In genomic region chr2L:20787271-20787791, dm6 we compare ENCODE assay signal across 1 fruit fly cellular context.
TF ChIP-seq lines count a peak whose summit lies in the region.

Pomp (plus strand) TSS chr2L:20787656.

TF ChIP-seq in whole organism, embryonic, 481 proteins besides CTCF, POLR2A, EP300 and RAD21 (continued from another document and continues in another):
- TF ChIP-seq sim (GFP tag; IDR thresholded peaks at IDR 0.05; lab: Robert Waterston, UW) = peak; percentile 80
- peak; percentile 71 for TF ChIP-seq lbe (GFP tag; optimal IDR thresholded peaks at IDR 0.05; lab: Kevin White, UChicago)
- no peak for TF ChIP-seq CG10431 (GFP tag; optimal IDR thresholded peaks at IDR 0.05; lab: Kevin White, UChicago)
- peak; percentile 70 for TF ChIP-seq CG13123 (GFP tag; optimal IDR thresholded peaks at IDR 0.05; lab: Kevin White, UChicago)
- TF ChIP-seq org-1 (GFP tag; optimal IDR thresholded peaks at IDR 0.05; lab: Kevin White, UChicago) = peak; percentile 74
- peak; percentile 68 for TF ChIP-seq onecut (GFP tag; IDR thresholded peaks at IDR 0.05; lab: Robert Waterston, UW)
- peak; percentile 93 for TF ChIP-seq lab (GFP tag; optimal IDR thresholded peaks at IDR 0.05; lab: Kevin White, UChicago)
- TF ChIP-seq CG15073 (GFP tag; optimal IDR thresholded peaks at IDR 0.05; lab: Kevin White, UChicago) = peak; percentile 23
- TF ChIP-seq Pdp1 (GFP tag; optimal IDR thresholded peaks at IDR 0.05; lab: Kevin White, UChicago) = peak; percentile 58 to 64
- TF ChIP-seq pan (optimal IDR thresholded peaks at IDR 0.05; lab: Kevin White, UChicago) = peak in 1 of 2 experiments; percentile 5
- peak in 1 of 2 experiments; percentile 91 for TF ChIP-seq pan (GFP tag; optimal IDR thresholded peaks at IDR 0.05 in 1 of 2, IDR thresholded peaks at IDR 0.05 in 1 of 2)
- TF ChIP-seq tx (GFP tag; optimal IDR thresholded peaks at IDR 0.05; lab: Kevin White, UChicago) = peak; percentile 44
- peak; percentile 88 for TF ChIP-seq Gug (GFP tag; IDR thresholded peaks at IDR 0.05; lab: Robert Waterston, UW)
- peak; percentile 61 for TF ChIP-seq CG3065 (GFP tag; optimal IDR thresholded peaks at IDR 0.05; lab: Kevin White, UChicago)
- peak; percentile 80; the same call in 1 of the 2 replicates for TF ChIP-seq klu (GFP tag; IDR thresholded peaks at IDR 0.05; lab: Robert Waterston, UW)
- peak; percentile 71 for TF ChIP-seq CG13424 (tag; optimal IDR thresholded peaks at IDR 0.05; lab: Kevin White, UChicago)
- TF ChIP-seq CG2202 (tag; optimal IDR thresholded peaks at IDR 0.05; lab: Kevin White, UChicago) = peak; percentile 61
- peak; percentile 95 for TF ChIP-seq Dref (GFP tag; IDR thresholded peaks at IDR 0.05; lab: Robert Waterston, UW)
- TF ChIP-seq ase (GFP tag; IDR thresholded peaks at IDR 0.05; lab: Robert Waterston, UW) = peak; percentile 86
- peak; percentile 80 for TF ChIP-seq corto (GFP tag; optimal IDR thresholded peaks at IDR 0.05; lab: Kevin White, UChicago)
- TF ChIP-seq CG1832 (GFP tag; optimal IDR thresholded peaks at IDR 0.05; lab: Kevin White, UChicago) = no peak
- TF ChIP-seq sqz (GFP tag; optimal IDR thresholded peaks at IDR 0.05; lab: Kevin White, UChicago) = peak; percentile 37
- TF ChIP-seq en (GFP tag; optimal IDR thresholded peaks at IDR 0.05; lab: Kevin White, UChicago) = peak; percentile 9
- TF ChIP-seq Side (GFP tag; optimal IDR thresholded peaks at IDR 0.05; lab: Kevin White, UChicago) = peak; percentile 57
- peak; percentile 65 for TF ChIP-seq sens-2 (GFP tag; IDR thresholded peaks at IDR 0.05; lab: Robert Waterston, UW)
- no peak for TF ChIP-seq ham (GFP tag; IDR thresholded peaks at IDR 0.05; lab: Robert Waterston, UW)
- TF ChIP-seq MBD-R2 (GFP tag; IDR thresholded peaks at IDR 0.05; lab: Robert Waterston, UW) = peak; percentile 81
- TF ChIP-seq CG13894 (tag; optimal IDR thresholded peaks at IDR 0.05; lab: Kevin White, UChicago) = peak; percentile 81
- peak; percentile 78 for TF ChIP-seq al (GFP tag; IDR thresholded peaks at IDR 0.05; lab: Robert Waterston, UW)
- TF ChIP-seq CG15514 (GFP tag; optimal IDR thresholded peaks at IDR 0.05; lab: Kevin White, UChicago) = peak; percentile 88
- TF ChIP-seq CG7839 (tag; optimal IDR thresholded peaks at IDR 0.05; lab: Kevin White, UChicago) = peak; percentile 88
- no peak for TF ChIP-seq her (GFP tag; optimal IDR thresholded peaks at IDR 0.05; lab: Kevin White, UChicago)
- peak; percentile 84 for TF ChIP-seq CG7372 (GFP tag; IDR thresholded peaks at IDR 0.05; lab: Robert Waterston, UW)
- peak; percentile 68 for TF ChIP-seq Deaf1 (tag; optimal IDR thresholded peaks at IDR 0.05; lab: Kevin White, UChicago)
- peak; percentile 89 for TF ChIP-seq H15 (GFP tag; IDR thresholded peaks at IDR 0.05; lab: Robert Waterston, UW)
- peak; percentile 69 for TF ChIP-seq CrebB (tag; optimal IDR thresholded peaks at IDR 0.05; lab: Kevin White, UChicago)
- TF ChIP-seq CG8388 (GFP tag; optimal IDR thresholded peaks at IDR 0.05; lab: Kevin White, UChicago) = peak; percentile 84
- no peak; the same call in 1 of the 2 replicates for TF ChIP-seq hbn (GFP tag; IDR thresholded peaks at IDR 0.05; lab: Robert Waterston, UW; ENCODE audit: partially characterized antibody)
- peak; percentile 88 for TF ChIP-seq CG12391 (tag; optimal IDR thresholded peaks at IDR 0.05; lab: Kevin White, UChicago)
- TF ChIP-seq ro (GFP tag; IDR thresholded peaks at IDR 0.05; lab: Robert Waterston, UW) = peak; percentile 66
- peak; percentile 81 for TF ChIP-seq CG11093 (GFP tag; IDR thresholded peaks at IDR 0.05; lab: Robert Waterston, UW)
- TF ChIP-seq NC2α (GFP tag; optimal IDR thresholded peaks at IDR 0.05; lab: Kevin White, UChicago) = no peak
- TF ChIP-seq Bgb (GFP tag; IDR thresholded peaks at IDR 0.05; lab: Robert Waterston, UW; ENCODE audit: partially characterized antibody) = peak; percentile 71; the same call in 1 of the 2 replicates
- TF ChIP-seq Chrac-16 (GFP tag; optimal IDR thresholded peaks at IDR 0.05; lab: Kevin White, UChicago) = peak; percentile 79
- peak; percentile 59 for TF ChIP-seq CG31365 (tag; optimal IDR thresholded peaks at IDR 0.05; lab: Kevin White, UChicago)
- TF ChIP-seq CG6175 (GFP tag; IDR thresholded peaks at IDR 0.05; lab: Robert Waterston, UW) = peak; percentile 83
- TF ChIP-seq Doc2 (GFP tag; IDR thresholded peaks at IDR 0.05; lab: Robert Waterston, UW) = no peak; the same call in 1 of the 2 replicates
- peak; percentile 68 for TF ChIP-seq CG15696 (tag; optimal IDR thresholded peaks at IDR 0.05; lab: Kevin White, UChicago)
- TF ChIP-seq CG10321 (GFP tag; IDR thresholded peaks at IDR 0.05; lab: Robert Waterston, UW) = peak; percentile 60
- peak; percentile 84 for TF ChIP-seq CG14710 (tag; optimal IDR thresholded peaks at IDR 0.05; lab: Kevin White, UChicago)
- TF ChIP-seq MESR4 (GFP tag; optimal IDR thresholded peaks at IDR 0.05; lab: Kevin White, UChicago) = peak; percentile 78
- TF ChIP-seq CG43689 (GFP tag; IDR thresholded peaks at IDR 0.05; lab: Robert Waterston, UW) = 0 out of 2 replicates have a peak, but pooled peaks have one; percentile 18
- peak; percentile 78 for TF ChIP-seq CG3726 (GFP tag; IDR thresholded peaks at IDR 0.05; lab: Robert Waterston, UW)
- TF ChIP-seq fd96Cb (tag; optimal IDR thresholded peaks at IDR 0.05; lab: Kevin White, UChicago) = peak; percentile 88
- peak; percentile 87 for TF ChIP-seq Xbp1 (GFP tag; optimal IDR thresholded peaks at IDR 0.05; lab: Kevin White, UChicago)
- TF ChIP-seq sens (GFP tag; lab: Kevin White, UChicago) = peak; percentile 80
- TF ChIP-seq cas (GFP tag; IDR thresholded peaks at IDR 0.05; lab: Robert Waterston, UW) = 0 out of 2 replicates have a peak, but pooled peaks have one; percentile 52
- peak; percentile 88 for TF ChIP-seq esg (GFP tag; conservative IDR thresholded peaks at IDR 0.05; lab: Robert Waterston, UW)
- peak; percentile 81; the same call in 2 of the 3 replicates for TF ChIP-seq Dbx (GFP tag; IDR thresholded peaks at IDR 0.05; lab: Robert Waterston, UW)
- peak; percentile 80 for TF ChIP-seq dmrt11E (tag; optimal IDR thresholded peaks at IDR 0.05; lab: Kevin White, UChicago)
- TF ChIP-seq PHDP (tag; optimal IDR thresholded peaks at IDR 0.05; lab: Kevin White, UChicago) = peak; percentile 88
- peak; percentile 91 for TF ChIP-seq CG14441 (GFP tag; IDR thresholded peaks at IDR 0.05; lab: Robert Waterston, UW)
- TF ChIP-seq CG18011 (GFP tag; optimal IDR thresholded peaks at IDR 0.05; lab: Kevin White, UChicago) = peak; percentile 61
- TF ChIP-seq Dad (GFP tag; optimal IDR thresholded peaks at IDR 0.05; lab: Kevin White, UChicago) = peak; percentile 25
- peak; percentile 90 for TF ChIP-seq HmgZ (tag; optimal IDR thresholded peaks at IDR 0.05; lab: Kevin White, UChicago)
- TF ChIP-seq CG17612 (GFP tag; IDR thresholded peaks at IDR 0.05; lab: Robert Waterston, UW) = peak; percentile 77
- TF ChIP-seq CG7745 (tag; optimal IDR thresholded peaks at IDR 0.05; lab: Kevin White, UChicago) = no peak
- no peak for TF ChIP-seq Hey (tag; optimal IDR thresholded peaks at IDR 0.05; lab: Kevin White, UChicago)
- no peak for TF ChIP-seq D (optimal IDR thresholded peaks at IDR 0.05; lab: Kevin White, UChicago)
- peak; percentile 73 for TF ChIP-seq D (GFP tag; optimal IDR thresholded peaks at IDR 0.05; lab: Kevin White, UChicago)
- peak; percentile 44; the same call in 1 of the 2 replicates for TF ChIP-seq Taf1 (GFP tag; IDR thresholded peaks at IDR 0.05; lab: Robert Waterston, UW)
- peak; percentile 84 for TF ChIP-seq Sox102F (GFP tag; optimal IDR thresholded peaks at IDR 0.05; lab: Kevin White, UChicago)
- peak; percentile 80 for TF ChIP-seq Ada2b (GFP tag; IDR thresholded peaks at IDR 0.05; lab: Robert Waterston, UW)
- peak; percentile 85 for TF ChIP-seq CG9932 (GFP tag; IDR thresholded peaks at IDR 0.05; lab: Robert Waterston, UW)
- TF ChIP-seq CG9817 (tag; optimal IDR thresholded peaks at IDR 0.05; lab: Kevin White, UChicago) = peak; percentile 56
- no peak for TF ChIP-seq repo (GFP tag; optimal IDR thresholded peaks at IDR 0.05; lab: Kevin White, UChicago)
- TF ChIP-seq peb (GFP tag; IDR thresholded peaks at IDR 0.05; lab: Robert Waterston, UW) = peak; percentile 79
- TF ChIP-seq CG2116 (GFP tag; optimal IDR thresholded peaks at IDR 0.05; lab: Kevin White, UChicago) = peak; percentile 79
- peak; percentile 22 for TF ChIP-seq CG9797 (GFP tag; optimal IDR thresholded peaks at IDR 0.05; lab: Kevin White, UChicago)
- peak; percentile 71 for TF ChIP-seq CG10959 (GFP tag; IDR thresholded peaks at IDR 0.05; lab: Robert Waterston, UW)
- TF ChIP-seq CG31224 (GFP tag; IDR thresholded peaks at IDR 0.05; lab: Robert Waterston, UW) = peak; percentile 79
- no peak for TF ChIP-seq pfk (GFP tag; optimal IDR thresholded peaks at IDR 0.05; lab: Kevin White, UChicago)
- TF ChIP-seq CG15601 (tag; optimal IDR thresholded peaks at IDR 0.05; lab: Kevin White, UChicago) = peak; percentile 74
- TF ChIP-seq CG5180 (GFP tag; optimal IDR thresholded peaks at IDR 0.05; lab: Kevin White, UChicago) = peak; percentile 53
- TF ChIP-seq CG7271 (tag; optimal IDR thresholded peaks at IDR 0.05; lab: Kevin White, UChicago) = no peak
- TF ChIP-seq CG14050 (GFP tag; IDR thresholded peaks at IDR 0.05; lab: Robert Waterston, UW) = peak; percentile 84
- TF ChIP-seq B-H1 (GFP tag; IDR thresholded peaks at IDR 0.05; lab: Robert Waterston, UW) = peak; percentile 81
- TF ChIP-seq Ssrp (tag; optimal IDR thresholded peaks at IDR 0.05; lab: Kevin White, UChicago) = peak; percentile 66
- peak; percentile 42 for TF ChIP-seq Myb (GFP tag; optimal IDR thresholded peaks at IDR 0.05; lab: Kevin White, UChicago)
- TF ChIP-seq CG34376 (GFP tag; optimal IDR thresholded peaks at IDR 0.05; lab: Kevin White, UChicago) = peak; percentile 29
- TF ChIP-seq Hr39 (optimal IDR thresholded peaks at IDR 0.05; lab: Kevin White, UChicago) = no peak
- peak; percentile 61; the same call in 1 of the 3 replicates for TF ChIP-seq CG2889 (GFP tag; IDR thresholded peaks at IDR 0.05; lab: Robert Waterston, UW)
- TF ChIP-seq GATAe (GFP tag; conservative IDR thresholded peaks at IDR 0.05; lab: Robert Waterston, UW) = peak; percentile 42; the same call in 1 of the 2 replicates
- TF ChIP-seq eyg (GFP tag; optimal IDR thresholded peaks at IDR 0.05; lab: Kevin White, UChicago) = peak; percentile 2
- peak; percentile 67 for TF ChIP-seq fd3F (GFP tag; optimal IDR thresholded peaks at IDR 0.05; lab: Kevin White, UChicago)
- TF ChIP-seq dm (GFP tag; optimal IDR thresholded peaks at IDR 0.05; lab: Kevin White, UChicago) = no peak
- TF ChIP-seq CG10462 (GFP tag; optimal IDR thresholded peaks at IDR 0.05; lab: Kevin White, UChicago) = peak; percentile 79
- peak; percentile 70 for TF ChIP-seq CG18476 (GFP tag; optimal IDR thresholded peaks at IDR 0.05; lab: Kevin White, UChicago)
- TF ChIP-seq Trl (optimal IDR thresholded peaks at IDR 0.05; lab: Kevin White, UChicago) = no peak
- peak; percentile 67 for TF ChIP-seq Trl (GFP tag; optimal IDR thresholded peaks at IDR 0.05; lab: Kevin White, UChicago)
- TF ChIP-seq CG3838 (GFP tag; optimal IDR thresholded peaks at IDR 0.05; lab: Kevin White, UChicago) = no peak
- TF ChIP-seq Awh (GFP tag; IDR thresholded peaks at IDR 0.05; lab: Robert Waterston, UW) = peak; percentile 79
- peak; percentile 90 for TF ChIP-seq CG12769 (tag; optimal IDR thresholded peaks at IDR 0.05; lab: Kevin White, UChicago)
- peak; percentile 39 for TF ChIP-seq crc (GFP tag; optimal IDR thresholded peaks at IDR 0.05; lab: Kevin White, UChicago)
- peak; percentile 15; the same call in 1 of the 2 replicates for TF ChIP-seq CG2129 (GFP tag; IDR thresholded peaks at IDR 0.05; lab: Robert Waterston, UW; ENCODE audit: partially characterized antibody)
- no peak for TF ChIP-seq CG31388 (GFP tag; optimal IDR thresholded peaks at IDR 0.05; lab: Kevin White, UChicago)
- peak; percentile 53; the same call in 2 of the 3 replicates for TF ChIP-seq CG6791 (GFP tag; IDR thresholded peaks at IDR 0.05; lab: Robert Waterston, UW; ENCODE audit: partially characterized antibody)
- TF ChIP-seq CG2712 (tag; optimal IDR thresholded peaks at IDR 0.05; lab: Kevin White, UChicago) = peak; percentile 92
- TF ChIP-seq ara (GFP tag; IDR thresholded peaks at IDR 0.05; lab: Robert Waterston, UW) = peak; percentile 86
- TF ChIP-seq stwl (tag; optimal IDR thresholded peaks at IDR 0.05; lab: Kevin White, UChicago) = peak; percentile 92
- TF ChIP-seq fru (optimal IDR thresholded peaks at IDR 0.05; lab: Kevin White, UChicago) = no peak
- TF ChIP-seq toy (GFP tag; IDR thresholded peaks at IDR 0.05; lab: Robert Waterston, UW) = peak; percentile 57; the same call in 1 of the 2 replicates
- peak; percentile 0 for TF ChIP-seq zf30C (GFP tag; optimal IDR thresholded peaks at IDR 0.05; lab: Kevin White, UChicago)
- TF ChIP-seq CG2875 (GFP tag; optimal IDR thresholded peaks at IDR 0.05; lab: Kevin White, UChicago) = peak; percentile 80
- TF ChIP-seq slou (GFP tag; optimal IDR thresholded peaks at IDR 0.05; lab: Kevin White, UChicago) = peak; percentile 81
- peak; percentile 14 for TF ChIP-seq Atf3 (GFP tag; optimal IDR thresholded peaks at IDR 0.05; lab: Kevin White, UChicago)
- peak; percentile 8 for TF ChIP-seq cato (GFP tag; optimal IDR thresholded peaks at IDR 0.05; lab: Kevin White, UChicago; ENCODE audit: borderline replicate concordance)
- TF ChIP-seq CG14965 (GFP tag; optimal IDR thresholded peaks at IDR 0.05; lab: Kevin White, UChicago; ENCODE audit: borderline replicate concordance) = no peak
- peak; percentile 58 for TF ChIP-seq Bteb2 (GFP tag; optimal IDR thresholded peaks at IDR 0.05; lab: Kevin White, UChicago)
- TF ChIP-seq eve (GFP tag; optimal IDR thresholded peaks at IDR 0.05; lab: Kevin White, UChicago) = no peak
- TF ChIP-seq da (GFP tag; optimal IDR thresholded peaks at IDR 0.05; lab: Kevin White, UChicago) = no peak
- TF ChIP-seq z (GFP tag; IDR thresholded peaks at IDR 0.05; lab: Robert Waterston, UW) = no peak
- peak; percentile 91 for TF ChIP-seq unpg (GFP tag; optimal IDR thresholded peaks at IDR 0.05; lab: Kevin White, UChicago)
- TF ChIP-seq ssp (GFP tag; IDR thresholded peaks at IDR 0.05; lab: Robert Waterston, UW) = peak; percentile 77
- TF ChIP-seq CG12299 (tag; optimal IDR thresholded peaks at IDR 0.05; lab: Kevin White, UChicago) = no peak
- peak; percentile 85 for TF ChIP-seq CG10654 (GFP tag; optimal IDR thresholded peaks at IDR 0.05; lab: Kevin White, UChicago)
- 0 out of 2 replicates have a peak, but pooled peaks have one; percentile 62 for TF ChIP-seq aop (GFP tag; IDR thresholded peaks at IDR 0.05; lab: Robert Waterston, UW)
- peak; percentile 86 for TF ChIP-seq CG12071 (GFP tag; optimal IDR thresholded peaks at IDR 0.05; lab: Kevin White, UChicago)
- TF ChIP-seq stc (GFP tag; IDR thresholded peaks at IDR 0.05; lab: Robert Waterston, UW) = peak; percentile 90
- TF ChIP-seq CG16815 (GFP tag; optimal IDR thresholded peaks at IDR 0.05; lab: Kevin White, UChicago) = peak; percentile 70
